Fruit fly (Drosophila melanogaster) Kc167 (cell line): ENCODE measurements around the gene Ist1.

Experiments used
- Sin3A ChIP-seq: fragments of >200 bp; optimal IDR thresholded peaks from 2 replicates; lab custom pipeline; 2018; ENCODE audit warnings: missing external identifiers
- insv ChIP-seq: fragments of >200 bp; optimal IDR thresholded peaks from 3 replicates; lab custom pipeline; 2018; ENCODE audit warnings: missing external identifiers

DNA sequence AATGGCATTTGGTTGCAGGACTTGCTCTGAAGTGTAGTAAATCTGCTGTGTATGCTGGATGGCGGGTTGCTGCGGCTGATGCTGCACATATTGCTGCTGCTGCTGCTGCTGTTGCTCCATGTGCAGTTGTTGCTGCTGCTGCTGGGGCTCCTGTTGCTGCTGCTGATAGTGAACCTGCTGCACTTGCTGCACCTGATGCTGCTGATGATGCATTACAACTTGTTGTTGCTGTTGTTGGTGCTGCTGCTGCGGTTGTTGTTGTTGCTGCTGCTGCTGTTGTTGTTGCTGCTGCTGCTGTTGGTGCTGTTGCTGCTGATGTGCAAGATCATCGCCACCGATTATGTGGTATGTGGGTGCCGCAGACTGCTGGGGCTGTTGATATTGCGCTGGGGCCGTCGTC lies 5.5 kb downstream of the Ist1 start:
- TF ChIP-seq Sin3A (lab: Kevin White, UChicago) (no peak), insv (lab: Kevin White, UChicago) (no peak)
